Fruit fly (Drosophila melanogaster) whole organism, embryonic: ENCODE data around the gene CG4133.

ENCODE experiments used
- Ada2b ChIP-seq: fragments of 200-800 bp; sonication (Bioruptor generic); IDR thresholded peaks from 2 replicates; pipeline ENCODE4 v1.3.6; 2022; ENCODE audit warnings: missing biosample characterization, missing genetic modification characterization
- Antp ChIP-seq: fragments of 200-800 bp; sonication (Bioruptor generic); optimal IDR thresholded peaks from 3 replicates; lab custom pipeline; 2016; ENCODE audit warnings: missing biosample characterization, missing genetic modification characterization
- Asciz ChIP-seq: fragments of 200-800 bp; sonication (Bioruptor generic); optimal IDR thresholded peaks from 2 replicates; lab custom pipeline; 2017; ENCODE audit warnings: missing biosample characterization, mild to moderate bottlenecking, missing genetic modification characterization, missing genetic modification reagents
- CG10209 ChIP-seq: fragments of 200-800 bp; sonication (Bioruptor generic); optimal IDR thresholded peaks from 3 replicates; lab custom pipeline; 2017; ENCODE audit warnings: missing biosample characterization, mild to moderate bottlenecking, missing genetic modification characterization, missing genetic modification reagents
- CG10654 ChIP-seq: fragments of 200-800 bp; sonication (Bioruptor generic); optimal IDR thresholded peaks from 2 replicates; lab custom pipeline; 2016; ENCODE audit warnings: missing biosample characterization, missing genetic modification characterization
- CG11723 ChIP-seq: fragments of 200-800 bp; sonication (Bioruptor generic); optimal IDR thresholded peaks from 2 replicates; lab custom pipeline; 2017; ENCODE audit warnings: missing biosample characterization, mild to moderate bottlenecking, missing genetic modification characterization
- CG12104 ChIP-seq: fragments of 200-800 bp; sonication (Bioruptor generic); optimal IDR thresholded peaks from 3 replicates; lab custom pipeline; 2016; ENCODE audit warnings: missing biosample characterization, missing genetic modification characterization
- CG12155 ChIP-seq: fragments of 200-800 bp; sonication (Bioruptor generic); optimal IDR thresholded peaks from 3 replicates; lab custom pipeline; 2016; ENCODE audit warnings: missing biosample characterization, missing genetic modification characterization
- CG1529 ChIP-seq: fragments of 200-800 bp; sonication (Bioruptor generic); optimal IDR thresholded peaks from 3 replicates; lab custom pipeline; 2018; ENCODE audit warnings: missing biosample characterization, missing genetic modification characterization
- CG16813 ChIP-seq: fragments of 200-800 bp; sonication (Bioruptor generic); IDR thresholded peaks from 3 replicates; pipeline ENCODE4 v1.3.6; 2022; ENCODE audit warnings: missing biosample characterization, missing genetic modification characterization; ENCODE audit not compliant: partially characterized antibody
- CG16863 ChIP-seq: fragments of 200-800 bp; sonication (Bioruptor generic); optimal IDR thresholded peaks from 3 replicates; lab custom pipeline; 2016; ENCODE audit warnings: missing biosample characterization, missing genetic modification characterization
- CG17328 ChIP-seq: fragments of 200-800 bp; sonication (Bioruptor generic); IDR thresholded peaks from 2 replicates; pipeline ENCODE4 v1.3.6; 2022; ENCODE audit warnings: missing biosample characterization, missing genetic modification characterization
- CG1792 ChIP-seq: fragments of 200-800 bp; sonication (Bioruptor generic); optimal IDR thresholded peaks from 2 replicates; lab custom pipeline; 2016; ENCODE audit warnings: missing biosample characterization, missing genetic modification characterization
- CG18599 ChIP-seq: fragments of 200-800 bp; sonication (Bioruptor generic); optimal IDR thresholded peaks from 3 replicates; lab custom pipeline; 2017; ENCODE audit warnings: missing biosample characterization, missing genetic modification characterization, mild to moderate bottlenecking, moderate library complexity, missing genetic modification reagents
- CG18619 ChIP-seq: fragments of 200-800 bp; sonication (Bioruptor generic); optimal IDR thresholded peaks from 3 replicates; lab custom pipeline; 2017; ENCODE audit warnings: missing biosample characterization, mild to moderate bottlenecking, missing genetic modification characterization
- CG18764 ChIP-seq: fragments of 200-800 bp; sonication (Bioruptor generic); optimal IDR thresholded peaks from 3 replicates; lab custom pipeline; 2016; ENCODE audit warnings: missing biosample characterization, missing genetic modification characterization
- CG2875 ChIP-seq: fragments of 200-800 bp; sonication (Bioruptor generic); optimal IDR thresholded peaks from 2 replicates; lab custom pipeline; 2017; ENCODE audit warnings: missing biosample characterization, mild to moderate bottlenecking, missing genetic modification characterization, missing genetic modification reagents
- CG2889 ChIP-seq: fragments of 200-800 bp; sonication (Bioruptor generic); IDR thresholded peaks from 3 replicates; pipeline ENCODE4 v1.3.6; 2022; ENCODE audit warnings: missing biosample characterization, missing genetic modification characterization
- CG31224 ChIP-seq: fragments of 200-800 bp; sonication (Bioruptor generic); IDR thresholded peaks from 2 replicates; pipeline ENCODE4 v1.3.6; 2022; ENCODE audit warnings: missing biosample characterization, missing genetic modification characterization
- CG3281 ChIP-seq: fragments of 200-800 bp; sonication (Bioruptor generic); optimal IDR thresholded peaks from 3 replicates; lab custom pipeline; 2017; ENCODE audit warnings: missing biosample characterization, mild to moderate bottlenecking, missing genetic modification characterization
- CG3407 ChIP-seq: fragments of 200-800 bp; sonication (Bioruptor generic); optimal IDR thresholded peaks from 2 replicates; lab custom pipeline; 2018; ENCODE audit warnings: missing biosample characterization, mild to moderate bottlenecking, missing genetic modification characterization
- CG34376 ChIP-seq: fragments of 200-800 bp; sonication (Bioruptor generic); optimal IDR thresholded peaks from 2 replicates; lab custom pipeline; 2018; ENCODE audit warnings: missing biosample characterization, mild to moderate bottlenecking, missing genetic modification characterization
- CG3726 ChIP-seq: fragments of 200-800 bp; sonication (Bioruptor generic); IDR thresholded peaks from 3 replicates; pipeline ENCODE4, ENCODE4 v1.3.6; 2022; ENCODE audit warnings: missing biosample characterization, missing genetic modification characterization
- CG4707 ChIP-seq: fragments of 200-800 bp; sonication (Bioruptor generic); optimal IDR thresholded peaks from 2 replicates; lab custom pipeline; 2018; ENCODE audit warnings: missing biosample characterization, mild to moderate bottlenecking, missing genetic modification characterization, moderate library complexity
- CG7556 ChIP-seq: fragments of 200-800 bp; sonication (Bioruptor generic); optimal IDR thresholded peaks from 2 replicates; lab custom pipeline; 2017; ENCODE audit warnings: missing biosample characterization, mild to moderate bottlenecking, missing genetic modification characterization
- CG9727 ChIP-seq: fragments of 200-800 bp; sonication (Bioruptor generic); optimal IDR thresholded peaks from 3 replicates; lab custom pipeline; 2017; ENCODE audit warnings: missing biosample characterization, mild to moderate bottlenecking, missing genetic modification characterization
- Dip2 ChIP-seq: fragments of 200-800 bp; sonication (Bioruptor generic); IDR thresholded peaks from 2 replicates; pipeline ENCODE4 v1.3.6; 2022; ENCODE audit warnings: missing biosample characterization, missing genetic modification characterization
- Doc3 ChIP-seq: fragments of 200-800 bp; sonication (Bioruptor generic); IDR thresholded peaks from 3 replicates; pipeline ENCODE4 v1.3.6; 2022; ENCODE audit warnings: missing biosample characterization, missing genetic modification characterization; ENCODE audit not compliant: partially characterized antibody
- Ets65A ChIP-seq: fragments of 200-800 bp; sonication (Bioruptor generic); peaks from one replicate; lab custom pipeline; 2016; ENCODE audit warnings: missing biosample characterization, missing genetic modification characterization
- Ets97D ChIP-seq: fragments of 200-800 bp; sonication (Bioruptor generic); optimal IDR thresholded peaks from 3 replicates; lab custom pipeline; 2016; ENCODE audit warnings: missing biosample characterization, missing genetic modification characterization
- Fer1 ChIP-seq: fragments of 200-800 bp; sonication (Bioruptor generic); optimal IDR thresholded peaks from 2 replicates; lab custom pipeline; 2017; ENCODE audit warnings: missing biosample characterization, mild to moderate bottlenecking, missing genetic modification characterization
- Fer2 ChIP-seq: fragments of 200-800 bp; sonication (Bioruptor generic); optimal IDR thresholded peaks from 2 replicates; lab custom pipeline; 2018; ENCODE audit warnings: missing biosample characterization, mild to moderate bottlenecking, missing genetic modification characterization, moderate library complexity
- Fer3 ChIP-seq: fragments of 200-800 bp; sonication (Bioruptor generic); optimal IDR thresholded peaks from 2 replicates; lab custom pipeline; 2018; ENCODE audit warnings: missing biosample characterization, mild to moderate bottlenecking, missing genetic modification characterization, moderate library complexity
- HmgD ChIP-seq: fragments of 200-800 bp; sonication (Bioruptor generic); optimal IDR thresholded peaks from 3 replicates; lab custom pipeline; 2016; ENCODE audit warnings: missing biosample characterization, missing genetic modification characterization
- Lhr ChIP-seq: fragments of 200-800 bp; sonication (Bioruptor generic); optimal IDR thresholded peaks from 3 replicates; lab custom pipeline; 2017; ENCODE audit warnings: mild to moderate bottlenecking, missing biosample characterization, missing genetic modification reagents, missing genetic modification characterization
- Max ChIP-seq: fragments of 200-800 bp; sonication (Bioruptor generic); optimal IDR thresholded peaks from 2 replicates; lab custom pipeline; 2016; ENCODE audit warnings: missing biosample characterization, mild to moderate bottlenecking, missing genetic modification characterization
- Pdp1 ChIP-seq, 2 experiments: fragments of 200-800 bp; sonication (Bioruptor generic); optimal IDR thresholded peaks; 3 replicates each; lab custom pipeline; 2016; ENCODE audit warnings: missing biosample characterization in 2 of 2, missing genetic modification characterization in 2 of 2, mild to moderate bottlenecking in 1 of 2, moderate library complexity in 1 of 2
- Sry-β ChIP-seq: fragments of 200-800 bp; sonication (Bioruptor generic); optimal IDR thresholded peaks from 2 replicates; lab custom pipeline; 2018; ENCODE audit warnings: missing biosample characterization, mild to moderate bottlenecking, missing genetic modification characterization, moderate library complexity
- ara ChIP-seq: fragments of 200-800 bp; sonication (Bioruptor generic); IDR thresholded peaks from 2 replicates; pipeline ENCODE4 v1.3.6; 2022; ENCODE audit warnings: missing biosample characterization, missing genetic modification characterization
- dan ChIP-seq: fragments of 200-800 bp; sonication (Bioruptor generic); IDR thresholded peaks from 2 replicates; pipeline ENCODE4 v1.3.6; 2022; ENCODE audit warnings: missing biosample characterization, missing genetic modification characterization
- dati ChIP-seq: fragments of 200-800 bp; sonication (Bioruptor generic); IDR thresholded peaks from 2 replicates; pipeline ENCODE4 v1.3.6; 2022; ENCODE audit warnings: missing biosample characterization, missing genetic modification characterization
- dimm ChIP-seq: fragments of 200-800 bp; sonication (Bioruptor generic); IDR thresholded peaks from 2 replicates; pipeline ENCODE4 v1.3.6; 2022; ENCODE audit warnings: missing biosample characterization, missing genetic modification characterization
- dmrt11E ChIP-seq: fragments of 200-800 bp; sonication (Bioruptor generic); optimal IDR thresholded peaks from 3 replicates; lab custom pipeline; 2018; ENCODE audit warnings: missing biosample characterization, mild to moderate bottlenecking, missing genetic modification characterization, moderate library complexity
- gsb ChIP-seq: fragments of 200-800 bp; sonication (Bioruptor generic); IDR thresholded peaks from 2 replicates; pipeline ENCODE4 v1.3.6; 2022; ENCODE audit warnings: missing biosample characterization, missing genetic modification characterization
- h ChIP-seq: fragments of >200 bp; optimal IDR thresholded peaks from 2 replicates; lab custom pipeline; 2017
- hb ChIP-seq: fragments of 200-800 bp; sonication (Bioruptor generic); IDR thresholded peaks from 3 replicates; pipeline ENCODE4 v1.3.6; 2022; ENCODE audit warnings: missing biosample characterization, missing genetic modification characterization; ENCODE audit not compliant: partially characterized antibody
- insv ChIP-seq, 2 experiments: fragments of 200-800 bp; sonication (Bioruptor generic); optimal IDR thresholded peaks; 3 replicates each; lab custom pipeline; 2016 to 2018; ENCODE audit warnings: missing biosample characterization in 2 of 2, missing genetic modification characterization in 2 of 2
- nmo ChIP-seq: fragments of 200-800 bp; sonication (Bioruptor generic); optimal IDR thresholded peaks from 2 replicates; lab custom pipeline; 2018; ENCODE audit warnings: missing biosample characterization, mild to moderate bottlenecking, missing genetic modification characterization, moderate library complexity
- pb ChIP-seq: fragments of 200-800 bp; sonication (Bioruptor generic); optimal IDR thresholded peaks from 3 replicates; lab custom pipeline; 2016; ENCODE audit warnings: missing biosample characterization, missing genetic modification characterization
- rib ChIP-seq: fragments of 200-800 bp; sonication (Bioruptor generic); IDR thresholded peaks from 2 replicates; pipeline ENCODE4 v1.3.6; 2022; ENCODE audit warnings: missing biosample characterization, missing genetic modification characterization
- sob ChIP-seq: fragments of 200-800 bp; sonication (Bioruptor generic); IDR thresholded peaks from 2 replicates; pipeline ENCODE4 v1.3.6; 2022; ENCODE audit warnings: missing biosample characterization, missing genetic modification characterization
- trem ChIP-seq: fragments of 200-800 bp; optimal IDR thresholded peaks from 3 replicates; lab custom pipeline; 2019; ENCODE audit warnings: missing biosample characterization, mild to moderate bottlenecking, missing genetic modification characterization, moderate library complexity

The CG4133 gene

DNA sequence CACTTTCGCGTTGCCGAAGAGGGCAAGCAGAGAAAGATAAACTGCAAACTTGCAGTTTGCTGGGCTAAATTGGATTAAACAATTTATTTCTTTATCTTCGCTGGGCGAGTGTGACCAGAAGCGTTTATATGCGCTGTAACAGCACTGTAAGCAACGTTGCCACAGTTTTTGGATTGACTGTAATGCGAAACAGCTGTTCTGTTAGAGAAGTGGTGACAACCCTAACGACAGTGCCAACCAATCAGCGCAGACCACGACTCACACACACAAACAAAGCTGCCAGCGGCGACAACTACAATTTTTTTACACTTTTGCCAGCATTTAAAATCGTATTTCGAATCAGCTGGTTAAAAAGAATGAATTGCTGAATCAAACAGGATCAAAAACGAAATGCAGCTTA is 2.5 kb upstream of the CG4133 start, which contains the start of the genes crq and shv (continued):
- TF ChIP-seq CG16863 (GFP tag; lab: Kevin White, UChicago) (no peak), CG11723 (GFP tag; lab: Kevin White, UChicago) (no peak), dimm (GFP tag; lab: Robert Waterston, UW) (no peak), insv (GFP tag; optimal IDR thresholded peaks at IDR 0.05; lab: Kevin White, UChicago) (peak in 1 of 2 experiments; percentile 16), Max (GFP tag; lab: Kevin White, UChicago) (no peak), CG10654 (GFP tag; lab: Kevin White, UChicago) (no peak), HmgD (GFP tag; lab: Kevin White, UChicago) (no peak), CG4707 (GFP tag; lab: Kevin White, UChicago) (no peak), dati (GFP tag; lab: Robert Waterston, UW) (no peak), CG2889 (no peak), h (no peak), CG16813 (GFP tag; lab: Robert Waterston, UW) (0 out of 3 replicates have a peak, but pooled peaks have one; percentile 20), Fer2 (tag; lab: Kevin White, UChicago) (no peak), gsb (GFP tag; lab: Robert Waterston, UW) (no peak), CG7556 (GFP tag; lab: Kevin White, UChicago) (no peak), Dip2 (no peak), CG18619 (no peak), sob (no peak), CG31224 (no peak), CG1792 (GFP tag; lab: Kevin White, UChicago) (no peak), CG2875 (no peak), CG17328 (GFP tag; lab: Robert Waterston, UW) (no peak), CG12104 (GFP tag; lab: Kevin White, UChicago) (no peak), Ets97D (GFP tag; lab: Kevin White, UChicago) (peak; percentile 32), Asciz (GFP tag; lab: Kevin White, UChicago) (no peak), Doc3 (no peak), Lhr (GFP tag; lab: Kevin White, UChicago) (peak; percentile 84), CG18599 (GFP tag; lab: Kevin White, UChicago) (no peak), Ets65A (GFP tag; lab: Kevin White, UChicago) (no peak), dmrt11E (tag; lab: Kevin White, UChicago) (no peak), trem (tag; lab: Kevin White, UChicago) (peak; percentile 54), pb (GFP tag; lab: Kevin White, UChicago) (no peak), hb (GFP tag; lab: Robert Waterston, UW) (no peak), CG3281 (GFP tag; lab: Kevin White, UChicago) (no peak), Ada2b (GFP tag; lab: Robert Waterston, UW) (no peak), Sry-β (GFP tag; lab: Kevin White, UChicago) (no peak), dan (GFP tag; lab: Robert Waterston, UW) (no peak), CG3726 (GFP tag; lab: Robert Waterston, UW) (no peak), CG10209 (GFP tag; lab: Kevin White, UChicago) (no peak), Pdp1 (GFP tag; optimal IDR thresholded peaks at IDR 0.05; lab: Kevin White, UChicago) (no peak), rib (no peak), Fer1 (GFP tag; lab: Kevin White, UChicago) (no peak), CG9727 (GFP tag; lab: Kevin White, UChicago) (no peak), CG1529 (GFP tag; lab: Kevin White, UChicago) (no peak), Fer3 (no peak), Antp (no peak), CG18764 (GFP tag; lab: Kevin White, UChicago) (no peak), ara (GFP tag; lab: Robert Waterston, UW) (no peak), CG3407 (GFP tag; lab: Kevin White, UChicago) (no peak), CG12155 (GFP tag; lab: Kevin White, UChicago) (no peak), CG34376 (no peak), nmo (GFP tag; lab: Kevin White, UChicago) (peak; percentile 8)
